Worm (Caenorhabditis elegans) whole organism, L3 larva: ENCODE measurements around the gene nhr-235.

Experiments
- R02D3.7 ChIP-seq: fragments of 150-350 bp; optimal IDR thresholded peaks from 2 replicates; lab custom pipeline; 2014; ENCODE audit warnings: missing biosample characterization, missing genetic modification characterization
- aly-2 ChIP-seq: fragments of 150-350 bp; optimal IDR thresholded peaks from 2 replicates; lab custom pipeline; 2014; ENCODE audit warnings: missing biosample characterization, missing genetic modification characterization
- ceh-16 ChIP-seq: sonication (generic microtip); optimal IDR thresholded peaks from 2 replicates; lab custom pipeline; 2017; ENCODE audit warnings: missing biosample characterization, missing genetic modification characterization
- ceh-28 ChIP-seq: fragments of 150-350 bp; optimal IDR thresholded peaks from 2 replicates; lab custom pipeline; 2014; ENCODE audit warnings: missing biosample characterization, missing genetic modification reagents, missing genetic modification characterization
- ceh-82 ChIP-seq: fragments of 150-350 bp; optimal IDR thresholded peaks from 2 replicates; lab custom pipeline; 2014; ENCODE audit warnings: missing biosample characterization, missing genetic modification characterization
- ceh-9 ChIP-seq: sonication (generic microtip); optimal IDR thresholded peaks from 2 replicates; lab custom pipeline; 2018; ENCODE audit warnings: missing biosample characterization, missing genetic modification characterization
- daf-12 ChIP-seq: fragments of 150-350 bp; optimal IDR thresholded peaks from 2 replicates; lab custom pipeline; 2014; ENCODE audit warnings: missing biosample characterization, missing genetic modification reagents, missing genetic modification characterization
- egl-27 ChIP-seq: sonication (generic microtip); optimal IDR thresholded peaks from 4 replicates; lab custom pipeline; 2017; ENCODE audit warnings: missing biosample characterization, missing genetic modification reagents, missing genetic modification characterization
- egl-5 ChIP-seq: fragments of 150-350 bp; optimal IDR thresholded peaks from 2 replicates; lab custom pipeline; 2017; ENCODE audit warnings: missing biosample characterization, missing genetic modification reagents, missing genetic modification characterization, inconsistent platforms
- elt-1 ChIP-seq: fragments of 150-350 bp; optimal IDR thresholded peaks from 2 replicates; lab custom pipeline; 2014; ENCODE audit warnings: missing biosample characterization, missing genetic modification characterization
- elt-2 ChIP-seq: sonication (generic microtip); optimal IDR thresholded peaks from 2 replicates; lab custom pipeline; 2016; ENCODE audit warnings: missing genetic modification reagents, mild to moderate bottlenecking, missing genetic modification characterization, missing compliant biosample characterization
- elt-3 ChIP-seq, 3 experiments: fragments of 150-350 bp in 1 of 3; sonication (generic microtip) in 2 of 3; optimal IDR thresholded peaks; 2 replicates in 2 of 3; 4 replicates in 1 of 3; lab custom pipeline; 2014 to 2017; ENCODE audit warnings: missing biosample characterization in 3 of 3, missing genetic modification characterization in 3 of 3
- eor-1 ChIP-seq, 2 experiments: fragments of 150-350 bp; optimal IDR thresholded peaks; 2 replicates each; lab custom pipeline; 2014 to 2018; ENCODE audit warnings: missing biosample characterization in 2 of 2, missing genetic modification characterization in 2 of 2
- fkh-10 ChIP-seq: sonication (generic microtip); optimal IDR thresholded peaks from 2 replicates; lab custom pipeline; 2017; ENCODE audit warnings: missing biosample characterization, missing genetic modification reagents, missing genetic modification characterization
- fkh-2 ChIP-seq: fragments of 150-350 bp; optimal IDR thresholded peaks from 2 replicates; lab custom pipeline; 2014; ENCODE audit warnings: missing biosample characterization, missing genetic modification reagents, missing genetic modification characterization
- hmg-11 ChIP-seq: sonication (generic microtip); optimal IDR thresholded peaks from 2 replicates; lab custom pipeline; 2016; ENCODE audit warnings: missing genetic modification characterization, missing compliant biosample characterization
- jun-1 ChIP-seq: fragments of 150-350 bp; optimal IDR thresholded peaks from 2 replicates; lab custom pipeline; 2014; ENCODE audit warnings: missing biosample characterization, missing genetic modification reagents, missing genetic modification characterization
- lin-15B ChIP-seq: fragments of 150-350 bp; optimal IDR thresholded peaks from 2 replicates; lab custom pipeline; 2014; ENCODE audit warnings: missing biosample characterization, missing genetic modification characterization
- lin-39 ChIP-seq: fragments of 150-350 bp; optimal IDR thresholded peaks from 2 replicates; lab custom pipeline; 2018; ENCODE audit warnings: missing biosample characterization, missing genetic modification reagents, missing genetic modification characterization
- lsy-12 ChIP-seq: sonication (generic microtip); optimal IDR thresholded peaks from 2 replicates; lab custom pipeline; 2016; ENCODE audit warnings: mild to moderate bottlenecking, missing genetic modification characterization, missing compliant biosample characterization
- mdl-1 ChIP-seq: fragments of 150-350 bp; optimal IDR thresholded peaks from 2 replicates; lab custom pipeline; 2014; ENCODE audit warnings: missing biosample characterization, missing genetic modification characterization
- mml-1 ChIP-seq: fragments of 150-350 bp; sonication (generic microtip); optimal IDR thresholded peaks from 3 replicates; lab custom pipeline; 2014; ENCODE audit warnings: missing biosample characterization, missing genetic modification characterization
- nfya-1 ChIP-seq: sonication (generic microtip); optimal IDR thresholded peaks from 2 replicates; lab custom pipeline; 2017; ENCODE audit warnings: missing genetic modification characterization, mild to moderate bottlenecking, missing compliant biosample characterization, antibody characterized with exemption, moderate library complexity; ENCODE audit not compliant: insufficient read depth
- nhr-12 ChIP-seq: fragments of 150-350 bp; optimal IDR thresholded peaks from 2 replicates; lab custom pipeline; 2014; ENCODE audit warnings: missing biosample characterization, missing genetic modification characterization
- nhr-23 ChIP-seq: fragments of 150-350 bp; optimal IDR thresholded peaks from 2 replicates; lab custom pipeline; 2014; ENCODE audit warnings: missing biosample characterization, missing genetic modification reagents, missing genetic modification characterization
- nhr-43 ChIP-seq: sonication (generic microtip); optimal IDR thresholded peaks from 2 replicates; lab custom pipeline; 2016; ENCODE audit warnings: mild to moderate bottlenecking, missing genetic modification characterization, missing compliant biosample characterization; ENCODE audit not compliant: poor library complexity, severe bottlenecking
- nhr-76 ChIP-seq: fragments of 150-350 bp; sonication (generic microtip); optimal IDR thresholded peaks from 5 replicates; lab custom pipeline; 2014; ENCODE audit warnings: missing biosample characterization, missing genetic modification characterization
- nhr-77 ChIP-seq: fragments of 150-350 bp; optimal IDR thresholded peaks from 2 replicates; lab custom pipeline; 2014; ENCODE audit warnings: missing biosample characterization, missing genetic modification characterization
- pha-4 ChIP-seq: fragments of 150-350 bp; optimal IDR thresholded peaks from 2 replicates; lab custom pipeline; 2014; ENCODE audit warnings: missing biosample characterization, missing genetic modification reagents, missing genetic modification characterization
- pqm-1 ChIP-seq: fragments of 150-350 bp; optimal IDR thresholded peaks from 2 replicates; lab custom pipeline; 2017; ENCODE audit warnings: missing biosample characterization, missing genetic modification characterization, inconsistent platforms
- sea-2 ChIP-seq: fragments of 150-350 bp; sonication (generic microtip); optimal IDR thresholded peaks from 4 replicates; lab custom pipeline; 2014; ENCODE audit warnings: missing biosample characterization, missing genetic modification reagents, missing genetic modification characterization
- skn-1 ChIP-seq: fragments of 150-350 bp; optimal IDR thresholded peaks from 2 replicates; lab custom pipeline; 2014; ENCODE audit warnings: missing biosample characterization, missing genetic modification characterization
- unc-39 ChIP-seq: sonication (generic microtip); optimal IDR thresholded peaks from 4 replicates; lab custom pipeline; 2017; ENCODE audit warnings: missing biosample characterization, missing genetic modification characterization
- zag-1 ChIP-seq: fragments of 150-350 bp; optimal IDR thresholded peaks from 2 replicates; lab custom pipeline; 2014; ENCODE audit warnings: missing biosample characterization, missing genetic modification characterization
- ztf-4 ChIP-seq: fragments of 150-350 bp; optimal IDR thresholded peaks from 2 replicates; lab custom pipeline; 2014; ENCODE audit warnings: missing biosample characterization, missing genetic modification characterization

Gene nhr-235

DNA sequence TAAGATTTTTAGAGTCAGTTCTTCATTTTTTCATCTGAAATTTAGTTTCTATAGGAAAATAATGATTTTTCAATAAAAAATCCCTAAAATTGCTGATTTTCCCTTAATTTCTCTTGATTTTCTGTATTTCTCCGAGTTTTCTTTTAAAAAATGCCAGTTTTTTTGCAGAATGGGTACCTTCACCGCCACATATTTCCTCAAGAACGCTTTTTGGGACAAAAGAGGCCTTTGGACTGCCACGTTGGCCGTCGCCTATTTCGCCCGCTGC, 38.3 kb downstream of the nhr-235 start, which contains the start of gene Y38E10A.24:
Y38E10A.24 (plus strand) TSS at position 169 of the 268 bp plus-strand sequence.
- TF ChIP-seq nhr-12 (no peak), mml-1 (tag; lab: Kevin White, UChicago) (no peak), skn-1 (tag; lab: Kevin White, UChicago) (no peak), mdl-1 (tag; lab: Kevin White, UChicago) (no peak), R02D3.7 (no peak), ceh-9 (tag; lab: Kevin White, UChicago) (no peak), lsy-12 (tag; lab: Kevin White, UChicago) (no peak), aly-2 (tag; lab: Kevin White, UChicago) (no peak), fkh-2 (tag; lab: Kevin White, UChicago) (no peak), elt-3 (tag; optimal IDR thresholded peaks at IDR 0.05; lab: Kevin White, UChicago) (no peak), zag-1 (tag; lab: Kevin White, UChicago) (no peak), nhr-77 (no peak), eor-1 (tag; optimal IDR thresholded peaks at IDR 0.05; lab: Kevin White, UChicago) (no peak), lin-15B (no peak)
- TF ChIP-seq, all 47 proteins: peak for 0

DNA sequence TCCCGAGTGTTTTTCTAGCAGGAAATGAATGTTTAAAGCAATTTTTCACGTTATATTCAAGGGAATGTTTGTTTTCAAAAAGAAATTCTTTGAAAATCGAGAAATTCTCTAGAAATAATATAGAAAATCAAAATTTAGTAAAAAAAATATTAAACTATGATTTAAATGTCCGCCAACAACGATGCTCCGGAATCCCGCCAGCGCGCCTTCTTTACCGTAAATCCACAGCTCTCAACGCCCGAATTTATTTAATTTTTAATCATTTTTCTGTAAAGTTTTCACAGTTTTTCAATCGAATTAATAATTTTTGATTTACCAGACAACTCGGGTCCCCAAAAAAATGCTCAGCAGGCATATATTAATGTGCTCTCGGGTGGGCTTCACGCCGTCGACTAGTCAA, 39.2 kb downstream of the nhr-235 start, which contains the start of the genes Y38E10A.33 and cox-10:
Y38E10A.33 (minus strand) TSS at position 12 of the 400 bp plus-strand sequence.
cox-10 (plus strand) TSS at position 320 of the 400 bp plus-strand sequence.
- TF ChIP-seq elt-2 (tag; lab: Kevin White, UChicago) = peak; percentile 13
- no peak for TF ChIP-seq nhr-76 (tag; lab: Kevin White, UChicago)
- TF ChIP-seq pqm-1 (tag; lab: Kevin White, UChicago) = no peak
- no peak for TF ChIP-seq lin-39
- no peak for TF ChIP-seq fkh-10 (GFP tag; lab: Kevin White, UChicago)
- TF ChIP-seq unc-39 (tag; lab: Kevin White, UChicago) = no peak
- peak; percentile 69 for TF ChIP-seq nfya-1
- TF ChIP-seq elt-1 (tag; lab: Kevin White, UChicago) = no peak
- no peak for TF ChIP-seq ceh-9 (tag; lab: Kevin White, UChicago)
- TF ChIP-seq egl-5 = no peak
- TF ChIP-seq hmg-11 = peak; percentile 72
- no peak for TF ChIP-seq sea-2
- peak; percentile 98 for TF ChIP-seq R02D3.7
- TF ChIP-seq ztf-4 (tag; lab: Kevin White, UChicago) = no peak
- no peak for TF ChIP-seq ceh-28 (tag; lab: Kevin White, UChicago)
- no peak for TF ChIP-seq daf-12 (tag; lab: Kevin White, UChicago)
- no peak for TF ChIP-seq elt-3 (tag; optimal IDR thresholded peaks at IDR 0.05; lab: Kevin White, UChicago)
- TF ChIP-seq pha-4 = peak; percentile 62
- peak; percentile 77 for TF ChIP-seq nhr-23
- TF ChIP-seq nhr-77 = no peak
- TF ChIP-seq lin-15B = peak; percentile 70

DNA sequence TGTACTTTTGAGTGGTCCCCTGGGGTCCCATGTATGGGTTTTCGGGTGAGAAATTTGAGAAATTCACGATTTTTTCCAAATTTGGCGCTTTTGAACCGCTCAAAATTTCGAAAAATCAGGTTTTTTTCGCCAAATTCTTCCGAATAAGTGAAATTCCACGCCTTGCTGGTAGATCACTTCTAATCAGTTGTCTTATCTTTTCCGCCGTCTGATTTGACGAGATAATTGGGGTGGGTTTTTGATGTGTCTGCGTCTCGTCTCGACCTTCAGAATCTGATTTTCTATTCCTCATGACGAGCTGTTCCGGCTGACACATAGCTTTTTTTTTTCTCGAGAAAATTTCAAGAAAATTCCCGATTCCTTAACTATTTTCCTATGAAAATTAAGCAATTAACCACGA, 48.9 kb downstream of the nhr-235 start:
- TF ChIP-seq hmg-11 = peak; percentile 13
- no peak for TF ChIP-seq skn-1 (tag; lab: Kevin White, UChicago)

DNA sequence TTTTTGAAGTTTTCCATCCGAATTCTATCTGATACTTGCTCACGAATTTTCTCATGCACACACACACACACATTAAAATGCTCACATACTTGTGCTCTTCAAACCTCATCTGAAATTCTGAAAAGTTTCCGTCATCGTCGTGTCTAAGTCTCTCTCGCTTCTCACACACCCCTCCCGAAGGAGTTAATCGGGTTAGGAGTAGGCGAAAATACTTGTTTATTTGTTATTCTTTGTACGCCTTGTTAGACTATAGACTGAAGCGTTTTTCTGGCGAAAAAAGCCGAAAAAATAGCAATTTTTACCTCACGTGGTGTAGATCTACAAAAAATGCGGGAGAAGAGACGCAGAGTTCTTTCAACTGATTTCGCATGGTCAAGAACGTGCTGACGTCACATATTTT, 50.4 kb downstream of the nhr-235 start:
- TF ChIP-seq egl-27 (tag; lab: Kevin White, UChicago) (no peak), ceh-82 (tag; lab: Kevin White, UChicago) (no peak), skn-1 (tag; lab: Kevin White, UChicago) (no peak), nhr-43 (tag; lab: Kevin White, UChicago) (no peak)

DNA sequence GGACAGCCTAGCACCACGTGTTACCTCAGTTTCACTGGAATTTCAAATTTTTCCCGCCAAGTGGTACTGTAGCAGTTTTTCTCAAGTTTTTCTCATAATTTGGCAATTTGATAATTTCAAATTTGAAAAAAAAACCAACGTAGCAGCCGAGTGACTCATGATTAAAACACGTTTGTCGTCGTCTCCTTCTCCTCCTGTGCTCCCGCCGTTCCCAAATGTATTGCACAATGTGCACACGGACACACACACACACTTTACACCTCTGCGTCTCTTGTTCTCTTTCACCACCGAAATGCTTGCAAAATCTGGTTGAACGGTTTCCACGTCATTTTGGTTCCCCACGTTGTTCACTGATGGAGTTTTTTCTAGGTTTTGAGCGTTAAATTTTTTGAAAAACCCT, 50.9 kb downstream of the nhr-235 start:
- TF ChIP-seq daf-12 (tag; lab: Kevin White, UChicago) (no peak), fkh-2 (tag; lab: Kevin White, UChicago) (no peak), jun-1 (no peak), pha-4 (peak; percentile 21), fkh-10 (GFP tag; lab: Kevin White, UChicago) (no peak), nhr-76 (tag; lab: Kevin White, UChicago) (no peak), ceh-16 (tag; lab: Kevin White, UChicago) (no peak)
